Fruit fly (Drosophila melanogaster): Measurements from ENCODE around the gene eff.

eff gene

DNA sequence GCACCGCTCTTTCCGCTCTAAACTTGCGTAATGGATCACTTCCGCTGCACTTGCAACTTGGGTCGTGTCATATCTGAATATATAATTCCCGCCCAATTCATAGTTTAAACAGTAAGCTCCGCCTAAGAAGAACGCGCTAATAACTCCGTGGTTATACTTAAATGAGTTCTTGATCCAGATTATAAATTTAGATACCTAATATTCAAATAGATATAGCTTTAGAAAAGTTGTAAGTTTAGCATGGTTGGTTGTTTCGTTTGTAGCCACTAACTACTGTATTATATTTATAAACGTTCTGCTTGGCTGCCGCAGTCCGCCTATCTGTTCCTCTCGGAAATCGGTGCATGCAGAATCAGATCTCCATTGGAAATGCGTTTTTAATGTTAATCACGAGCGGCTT, 1.8 kb upstream of the eff start (continued):
- TF ChIP-seq sens (GFP tag), result peak; percentile 95
- TF ChIP-seq CG17361 (GFP tag; IDR thresholded peaks at IDR 0.05), result peak; percentile 66; the same call in 2 of the 3 replicates
- TF ChIP-seq dysf (GFP tag; IDR thresholded peaks at IDR 0.05), result peak; percentile 73; the same call in 2 of the 3 replicates
- peak; percentile 40 for TF ChIP-seq CG15269 (tag; optimal IDR thresholded peaks at IDR 0.05)
- no peak for TF ChIP-seq nom (GFP tag; optimal IDR thresholded peaks at IDR 0.05)
- no peak for TF ChIP-seq CG6791 (GFP tag; IDR thresholded peaks at IDR 0.05; ENCODE audit: partially characterized antibody)
- peak; percentile 37 for TF ChIP-seq D19A (tag; optimal IDR thresholded peaks at IDR 0.05)
- TF ChIP-seq cato (GFP tag; optimal IDR thresholded peaks at IDR 0.05; ENCODE audit: borderline replicate concordance), result peak; percentile 4
- no peak for TF ChIP-seq pb (GFP tag; optimal IDR thresholded peaks at IDR 0.05)
- TF ChIP-seq Scr (GFP tag; IDR thresholded peaks at IDR 0.05; ENCODE audit: partially characterized antibody), result no peak
- TF ChIP-seq Vsx1 (GFP tag; optimal IDR thresholded peaks at IDR 0.05), result no peak
- TF ChIP-seq ranshi (GFP tag; IDR thresholded peaks at IDR 0.05), result 0 out of 2 replicates have a peak, but pooled peaks have one; percentile 69
- peak; percentile 36 for TF ChIP-seq ewg (GFP tag; optimal IDR thresholded peaks at IDR 0.05)
- TF ChIP-seq CG2202 (tag; optimal IDR thresholded peaks at IDR 0.05), result peak; percentile 13
- TF ChIP-seq CG11695 (GFP tag; IDR thresholded peaks at IDR 0.05), result 0 out of 3 replicates have a peak, but pooled peaks have one; percentile 34
- TF ChIP-seq chm (GFP tag; IDR thresholded peaks at IDR 0.05), result peak; percentile 72; the same call in 1 of the 2 replicates
- TF ChIP-seq Atf6 (GFP tag; IDR thresholded peaks at IDR 0.05), result no peak
- TF ChIP-seq ttk (GFP tag; IDR thresholded peaks at IDR 0.05), result peak; percentile 72; the same call in 1 of the 2 replicates
- TF ChIP-seq en (GFP tag; optimal IDR thresholded peaks at IDR 0.05), result peak; percentile 4
- peak; percentile 81 for TF ChIP-seq gce (GFP tag; IDR thresholded peaks at IDR 0.05)
- no peak for TF ChIP-seq amos (GFP tag; IDR thresholded peaks at IDR 0.05; ENCODE audit: partially characterized antibody)
- peak; percentile 34 for TF ChIP-seq CG9727 (GFP tag; optimal IDR thresholded peaks at IDR 0.05)
- 0 out of 2 replicates have a peak, but pooled peaks have one; percentile 32 for TF ChIP-seq CG3847 (GFP tag; IDR thresholded peaks at IDR 0.05)
- peak; percentile 59 for TF ChIP-seq dmrt11E (tag; optimal IDR thresholded peaks at IDR 0.05)
- no peak for TF ChIP-seq CG6175 (GFP tag; IDR thresholded peaks at IDR 0.05)
- TF ChIP-seq bab2 (GFP tag; optimal IDR thresholded peaks at IDR 0.05), result peak; percentile 20
- TF ChIP-seq CG30431 (GFP tag; optimal IDR thresholded peaks at IDR 0.05), result peak; percentile 29
- peak; percentile 72 for TF ChIP-seq CG6689 (GFP tag; IDR thresholded peaks at IDR 0.05)

DNA sequence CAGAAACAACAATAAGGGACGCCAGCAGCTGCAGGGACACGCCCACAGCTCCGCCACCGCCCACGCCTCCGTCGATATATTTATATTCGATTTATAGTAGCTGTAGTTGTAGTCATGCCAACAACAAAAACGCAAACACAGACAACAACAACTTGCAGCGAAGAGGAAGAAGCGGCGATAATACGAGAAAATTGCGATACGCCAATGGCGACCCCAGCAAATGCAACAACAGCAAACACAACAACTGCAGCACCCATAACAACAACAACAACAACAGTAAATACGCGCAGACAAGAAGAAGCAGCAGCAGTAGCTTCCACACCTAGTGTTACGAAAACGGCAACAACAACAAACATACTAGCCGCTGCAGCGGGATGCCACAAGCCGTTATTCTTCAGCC, 945 bp upstream of the eff start:
- TF ChIP-seq Dfd (GFP tag; optimal IDR thresholded peaks at IDR 0.05) (peak in 1 of 2 experiments; percentile 5), ara (GFP tag; IDR thresholded peaks at IDR 0.05) (0 out of 2 replicates have a peak, but pooled peaks have one; percentile 24), Dip2 (GFP tag; IDR thresholded peaks at IDR 0.05) (no peak), Med (GFP tag) (peak; percentile 77), nom (GFP tag; optimal IDR thresholded peaks at IDR 0.05) (peak; percentile 32), CG4360 (GFP tag; IDR thresholded peaks at IDR 0.05) (peak; percentile 98), ken (GFP tag; IDR thresholded peaks at IDR 0.05) (no peak), ci (GFP tag; IDR thresholded peaks at IDR 0.05) (0 out of 3 replicates have a peak, but pooled peaks have one; percentile 27), CG17385 (GFP tag; optimal IDR thresholded peaks at IDR 0.05) (peak; percentile 89), CG2202 (tag; optimal IDR thresholded peaks at IDR 0.05) (no peak), nerfin-2 (GFP tag; IDR thresholded peaks at IDR 0.05; ENCODE audit: partially characterized antibody) (peak; percentile 36; the same call in 1 of the 2 replicates), CG7963 (GFP tag; IDR thresholded peaks at IDR 0.05; ENCODE audit: partially characterized antibody) (no peak), nerfin-1 (tag; optimal IDR thresholded peaks at IDR 0.05) (peak; percentile 8), CG6791 (GFP tag; IDR thresholded peaks at IDR 0.05; ENCODE audit: partially characterized antibody) (peak; percentile 38; the same call in 1 of the 3 replicates), CG3065 (GFP tag; optimal IDR thresholded peaks at IDR 0.05) (peak; percentile 1), CG15479 (GFP tag; optimal IDR thresholded peaks at IDR 0.05) (peak; percentile 76), bowl (GFP tag; IDR thresholded peaks at IDR 0.05) (no peak), chinmo (GFP tag; IDR thresholded peaks at IDR 0.05; ENCODE audit: partially characterized antibody) (0 out of 4 replicates have a peak, but pooled peaks have one; percentile 63), Oaz (GFP tag; IDR thresholded peaks at IDR 0.05) (no peak), pros (GFP tag; optimal IDR thresholded peaks at IDR 0.05) (peak; percentile 7), slbo (GFP tag; IDR thresholded peaks at IDR 0.05) (no peak)

Data from whole organism, embryonic.